Worm (Caenorhabditis elegans): ENCODE results near the gene msp-57.
A peak's percentile ranks its signal among the peaks of the same experiment; 100 is the strongest.

msp-57 gene

DNA sequence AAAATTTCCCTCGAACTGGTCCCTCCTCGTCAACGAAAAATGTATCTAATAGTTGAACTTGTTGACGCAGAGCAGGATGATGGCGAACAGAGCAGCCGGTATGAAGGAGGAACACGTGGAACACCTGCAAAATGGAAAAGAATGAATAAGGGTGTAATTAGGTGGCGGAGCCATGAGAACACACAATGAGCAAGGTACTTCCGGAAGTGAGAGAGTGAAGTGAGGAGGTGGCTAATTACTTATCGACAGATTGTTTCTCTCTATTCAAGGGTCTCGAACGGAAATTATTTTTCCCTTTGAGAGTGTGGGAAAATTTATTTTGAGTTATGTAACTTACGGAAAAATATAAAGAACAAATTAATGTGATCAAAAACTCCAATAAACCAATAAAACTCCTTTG, 31.1 kb downstream of the msp-57 start:
- TF ChIP-seq nhr-10 (tag; optimal IDR thresholded peaks at IDR 0.05) (no peak), ceh-16 (tag; optimal IDR thresholded peaks at IDR 0.05) (no peak), nhr-21 (tag; optimal IDR thresholded peaks at IDR 0.05) (no peak), peb-1 (tag; optimal IDR thresholded peaks at IDR 0.05) (no peak), alr-1 (tag; optimal IDR thresholded peaks at IDR 0.05) (no peak), nhr-129 (tag; optimal IDR thresholded peaks at IDR 0.05) (no peak), nhr-6 (tag; optimal IDR thresholded peaks at IDR 0.05) (no peak)

DNA sequence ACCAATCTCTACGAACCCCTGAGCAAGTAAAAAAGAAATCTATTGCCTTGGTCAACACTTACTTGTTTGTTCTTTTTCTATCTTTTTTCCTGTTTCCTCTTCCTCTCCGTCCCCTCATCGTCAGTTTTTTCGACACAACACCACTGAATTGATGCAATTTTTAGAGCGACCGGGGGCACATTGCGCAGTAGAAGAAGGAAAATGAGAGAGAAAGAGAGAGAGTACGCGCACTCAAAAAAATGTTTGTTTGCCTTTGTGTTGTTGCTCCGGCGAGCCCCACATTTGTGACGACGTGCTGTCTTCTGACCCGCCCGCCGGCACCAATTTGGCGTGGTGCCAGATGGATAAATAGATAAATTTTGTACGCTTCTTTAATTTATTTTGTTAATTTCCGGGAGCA, 37.8 kb downstream of the msp-57 start:
- TF ChIP-seq skn-1 (tag; optimal IDR thresholded peaks at IDR 0.05) (no peak), nhr-77 (tag; optimal IDR thresholded peaks at IDR 0.05) (no peak), zag-1 (tag; optimal IDR thresholded peaks at IDR 0.05) (peak; percentile 37), ama-1 (optimal IDR thresholded peaks at IDR 0.05) (no peak), lin-13 (GFP tag; optimal IDR thresholded peaks at IDR 0.05) (peak; percentile 4), lin-39 (tag; optimal IDR thresholded peaks at IDR 0.05) (no peak), peb-1 (tag; optimal IDR thresholded peaks at IDR 0.05) (no peak), elt-3 (tag; optimal IDR thresholded peaks at IDR 0.05) (no peak), nhr-23 (tag; optimal IDR thresholded peaks at IDR 0.05) (no peak), snpc-4 (tag; optimal IDR thresholded peaks at IDR 0.05) (no peak), nhr-25 (tag; optimal IDR thresholded peaks at IDR 0.05) (no peak), nhr-21 (tag; optimal IDR thresholded peaks at IDR 0.05) (no peak), ztf-11 (tag; optimal IDR thresholded peaks at IDR 0.05) (no peak), F13H6.1 (tag; optimal IDR thresholded peaks at IDR 0.05) (peak; percentile 50), nhr-129 (tag; optimal IDR thresholded peaks at IDR 0.05) (peak; percentile 64), mdl-1 (tag; optimal IDR thresholded peaks at IDR 0.05) (no peak), ZK546.5 (tag; optimal IDR thresholded peaks at IDR 0.05) (no peak), R02D3.7 (tag; optimal IDR thresholded peaks at IDR 0.05) (no peak), sem-4 (tag; optimal IDR thresholded peaks at IDR 0.05) (no peak), crh-2 (tag; optimal IDR thresholded peaks at IDR 0.05) (peak; percentile 0), alr-1 (tag; optimal IDR thresholded peaks at IDR 0.05) (no peak), sma-9 (GFP tag; optimal IDR thresholded peaks at IDR 0.05) (peak; percentile 16), sma-9 (tag; optimal IDR thresholded peaks at IDR 0.05) (no peak), nhr-10 (tag; optimal IDR thresholded peaks at IDR 0.05) (no peak), elt-1 (tag; optimal IDR thresholded peaks at IDR 0.05) (no peak), ztf-1 (GFP tag; conservative IDR thresholded peaks at IDR 0.05) (no peak), ceh-82 (tag; optimal IDR thresholded peaks at IDR 0.05) (no peak), mbf-1 (tag; optimal IDR thresholded peaks at IDR 0.05) (no peak), unc-39 (tag; optimal IDR thresholded peaks at IDR 0.05) (no peak), nhr-6 (tag; optimal IDR thresholded peaks at IDR 0.05) (no peak), ztf-4 (tag; optimal IDR thresholded peaks at IDR 0.05) (peak; percentile 43), fos-1 (tag; optimal IDR thresholded peaks at IDR 0.05) (no peak), nhr-237 (tag; optimal IDR thresholded peaks at IDR 0.05) (no peak), C34F6.9 (tag; optimal IDR thresholded peaks at IDR 0.05) (peak; percentile 39), unc-62 (GFP tag; optimal IDR thresholded peaks at IDR 0.05) (no peak), aly-2 (tag; optimal IDR thresholded peaks at IDR 0.05) (no peak), nhr-11 (tag; optimal IDR thresholded peaks at IDR 0.05) (no peak), lin-11 (tag; optimal IDR thresholded peaks at IDR 0.05) (peak; percentile 41), nhr-12 (tag; optimal IDR thresholded peaks at IDR 0.05) (no peak), blmp-1 (tag; optimal IDR thresholded peaks at IDR 0.05; ENCODE audit: insufficient read depth) (no peak), Y55F3AM.14 (GFP tag; optimal IDR thresholded peaks at IDR 0.05) (peak; percentile 66), lsy-2 (tag; optimal IDR thresholded peaks at IDR 0.05) (peak in 1 of 2 experiments; percentile 39), mab-5 (tag; optimal IDR thresholded peaks at IDR 0.05) (no peak), egl-27 (tag; optimal IDR thresholded peaks at IDR 0.05) (no peak), gmeb-1 (tag; optimal IDR thresholded peaks at IDR 0.05) (no peak), unc-55 (GFP tag; optimal IDR thresholded peaks at IDR 0.05) (peak; percentile 5), dmd-4 (tag; optimal IDR thresholded peaks at IDR 0.05) (no peak), ceh-16 (tag; optimal IDR thresholded peaks at IDR 0.05) (no peak), sma-3 (GFP tag; optimal IDR thresholded peaks at IDR 0.05) (no peak)

Measured in whole organism, L2 larva.